Worm (Caenorhabditis elegans) whole organism, dauer: Measurements from ENCODE around the gene fbxc-28.
"Not testable (repeated sequence)": the region's sequence is repeated elsewhere in the genome, so short reads cannot be mapped to it uniquely, and the experiment has no call there.

Experiments
- unc-62 ChIP-seq: sonication (generic microtip); optimal IDR thresholded peaks from 2 replicates; lab custom pipeline; 2017; ENCODE audit warnings: missing biosample characterization, missing genetic modification reagents, missing genetic modification characterization

The fbxc-28 gene

DNA sequence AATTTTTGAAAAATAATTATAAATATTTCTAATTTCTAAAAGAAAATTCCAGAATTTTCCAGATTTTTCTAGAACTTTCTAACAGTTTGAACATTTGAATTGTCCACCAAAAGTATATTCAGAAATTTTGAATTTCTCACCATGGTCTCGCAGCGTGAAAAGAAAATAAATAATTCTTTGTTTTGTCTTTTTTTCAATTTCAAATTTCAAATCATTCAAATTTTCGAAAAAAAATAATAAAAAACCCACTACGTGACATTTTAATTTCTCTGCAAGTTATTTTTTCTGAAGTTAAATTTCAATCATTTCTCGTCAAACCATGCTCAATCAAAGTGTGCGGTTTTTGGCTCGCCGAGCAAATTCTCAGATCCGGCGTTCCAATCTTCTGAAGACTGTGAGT, 9.1 kb downstream of the fbxc-28 start, which contains the start of gene acs-15:
TSS of gene acs-15 (plus strand) at position 301 of the 400 bp plus-strand sequence.
- no peak for TF ChIP-seq unc-62 (GFP tag; lab: Kevin White, UChicago)

DNA sequence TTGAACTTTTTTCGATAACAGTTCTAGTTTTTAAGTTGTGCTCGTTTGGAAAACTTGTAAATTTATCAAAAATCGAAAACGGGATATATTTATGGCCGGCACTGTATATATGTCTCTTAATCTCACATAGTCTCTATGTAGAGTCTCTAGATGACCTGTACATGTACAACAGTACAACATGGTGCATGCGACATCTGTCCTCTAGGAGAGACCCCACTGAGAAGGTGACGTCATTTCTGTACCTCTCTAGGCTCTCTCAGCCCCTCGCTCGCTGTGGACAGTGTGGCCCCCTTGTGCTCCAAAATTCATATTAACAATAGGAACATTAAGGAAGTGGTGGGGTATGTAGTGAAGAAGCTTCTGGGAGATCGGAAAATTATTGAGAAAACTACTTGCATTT, 13.6 kb downstream of the fbxc-28 start:
- no peak for TF ChIP-seq unc-62 (GFP tag; lab: Kevin White, UChicago)

DNA sequence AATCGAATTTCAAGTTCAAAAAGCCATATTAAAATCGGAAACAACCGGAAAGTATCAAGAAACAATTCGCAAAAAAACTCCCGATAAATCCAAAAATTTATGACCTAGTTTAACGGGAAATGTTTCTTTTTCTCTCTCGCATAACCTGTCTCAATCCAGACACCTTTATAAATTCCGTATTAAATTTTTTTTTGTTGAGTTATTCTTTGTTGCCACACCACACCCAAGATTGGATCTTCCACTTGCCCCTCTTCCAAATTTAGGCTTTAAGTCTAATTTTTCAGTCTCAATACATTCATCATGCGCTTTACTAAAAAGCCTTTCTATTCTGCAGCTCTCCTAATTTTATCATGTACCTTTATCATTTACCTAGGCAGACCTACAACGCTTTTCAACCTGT, 14.9 kb downstream of the fbxc-28 start, which contains the start of gene R07C3.3:
TSS of gene R07C3.3 (plus strand) at position 301 of the 400 bp plus-strand sequence.
- no peak for TF ChIP-seq unc-62 (GFP tag; lab: Kevin White, UChicago)

DNA sequence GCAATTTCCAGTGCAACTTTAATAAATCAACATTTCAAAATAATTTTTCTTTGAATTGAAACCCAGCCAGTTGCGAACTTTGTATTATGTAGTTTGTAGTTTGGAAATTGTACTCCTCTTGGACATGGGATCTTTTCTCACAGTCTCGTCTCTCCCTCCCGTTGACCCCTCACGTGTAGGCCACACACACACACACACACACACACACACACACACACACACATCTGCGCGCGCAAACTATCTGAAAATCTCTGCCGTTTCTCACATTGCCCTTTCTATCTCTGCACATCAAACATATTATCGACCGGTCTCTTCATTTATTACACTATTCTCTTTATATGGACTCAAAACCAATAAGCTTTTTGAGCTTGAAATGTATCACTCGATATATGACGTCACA, 17.2 kb downstream of the fbxc-28 start, which contains the start of gene fbxc-36:
TSS of gene fbxc-36 (plus strand) at position 205 of the 400 bp plus-strand sequence.
- TF ChIP-seq unc-62 (GFP tag; lab: Kevin White, UChicago), result no peak

DNA sequence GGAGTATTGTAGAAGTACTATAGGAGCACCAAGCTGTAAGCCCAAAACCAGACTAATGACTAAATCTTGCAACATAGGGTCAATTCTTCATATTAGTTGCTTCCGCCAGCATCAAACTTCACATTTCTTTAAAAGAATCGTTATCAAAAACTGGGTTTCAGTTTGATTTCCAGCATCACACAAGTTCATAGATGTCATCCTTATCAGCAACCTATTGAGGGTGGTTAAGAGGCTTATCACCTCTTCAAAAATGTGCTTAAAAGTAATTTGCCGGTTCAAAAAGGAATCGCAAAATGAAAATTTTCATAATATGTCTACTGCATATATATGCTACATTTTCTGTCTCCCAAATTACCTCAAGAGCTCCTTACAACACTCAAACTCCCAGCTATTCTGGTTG, 20.2 kb downstream of the fbxc-28 start, which contains the start of gene clec-43:
TSS of gene clec-43 (plus strand) at position 294 of the 400 bp plus-strand sequence.
- TF ChIP-seq unc-62 (GFP tag; lab: Kevin White, UChicago), result no peak

DNA sequence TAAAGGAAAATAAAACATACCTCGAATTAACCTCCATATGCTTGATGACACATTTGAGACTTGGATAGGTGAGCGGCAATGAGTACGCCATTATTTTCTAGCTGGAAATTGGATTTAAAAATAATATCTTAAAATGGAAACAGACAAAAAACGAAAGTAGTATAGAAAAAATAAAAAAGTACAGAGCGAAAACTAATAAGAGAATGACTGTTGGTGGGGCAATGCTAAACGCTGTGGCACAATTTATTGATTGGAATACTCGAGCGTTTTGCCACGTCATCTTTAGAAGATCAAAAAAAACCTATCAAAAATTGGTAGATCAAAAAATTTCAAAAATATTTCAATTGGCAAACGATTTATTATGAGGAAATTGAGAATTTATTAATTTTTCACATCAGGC, 24.5 kb downstream of the fbxc-28 start, which contains the start of gene fbxc-32:
TSS of gene fbxc-32 (minus strand) at position 101 of the 400 bp plus-strand sequence.
- no peak for TF ChIP-seq unc-62 (GFP tag; lab: Kevin White, UChicago)

DNA sequence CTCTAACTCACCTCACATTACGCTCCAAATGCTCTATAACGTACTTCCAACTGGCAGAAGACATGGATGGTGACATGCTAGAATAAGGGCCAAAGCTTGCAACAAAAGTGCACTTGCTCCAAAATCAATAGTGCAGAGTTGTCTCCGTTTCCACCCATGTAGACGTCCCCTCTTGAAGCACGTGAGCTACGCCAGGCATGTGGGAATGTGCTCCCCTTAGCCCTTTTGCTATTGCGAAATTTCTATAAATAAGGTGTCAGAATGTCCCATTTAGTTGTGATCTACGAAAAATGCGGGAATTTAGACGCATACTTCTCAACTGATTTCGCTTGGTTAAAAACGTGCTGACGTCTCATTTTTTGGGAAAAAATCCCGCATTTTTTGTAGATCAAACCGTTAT, 26.8 kb downstream of the fbxc-28 start:
- TF ChIP-seq unc-62 (GFP tag; lab: Kevin White, UChicago), result no peak

DNA sequence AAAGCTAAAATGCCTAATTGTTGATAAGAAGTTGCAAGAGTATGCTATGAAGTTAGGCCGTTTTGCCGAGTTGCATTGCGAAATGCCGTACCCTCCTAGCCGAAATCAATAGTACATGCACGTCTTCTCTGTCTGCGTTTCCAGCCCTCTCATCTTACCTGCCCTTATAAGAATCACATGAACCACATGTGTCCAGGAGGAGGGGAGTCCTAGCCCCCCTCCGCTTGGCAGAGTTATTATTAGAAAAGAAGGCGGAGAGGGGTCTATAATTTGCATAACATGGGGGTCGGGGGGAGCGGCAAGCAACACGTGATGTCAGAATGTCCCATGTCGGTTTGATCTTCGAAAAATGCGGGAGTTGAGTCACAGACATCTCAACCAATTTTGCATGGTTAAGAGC, 29.4 kb downstream of the fbxc-28 start:
- TF ChIP-seq unc-62 (GFP tag; lab: Kevin White, UChicago), result no peak

DNA sequence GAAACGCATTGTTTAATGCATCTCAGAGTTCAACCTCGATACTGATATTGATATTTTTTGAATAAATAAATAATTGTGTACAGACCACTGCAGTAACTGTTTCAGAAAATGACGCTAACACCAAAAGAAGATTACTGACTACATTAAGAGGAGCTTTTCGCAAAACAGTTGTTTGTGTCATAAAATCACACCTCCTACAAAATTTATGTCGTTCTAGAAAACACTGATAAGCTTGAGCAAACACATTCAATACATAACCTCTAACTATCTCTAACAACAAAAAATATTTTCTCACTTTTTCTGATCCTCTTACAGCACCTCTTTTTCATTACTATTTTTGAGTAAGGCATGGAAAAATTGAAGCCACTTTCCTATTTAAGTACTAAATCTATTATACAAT, 31.0 kb downstream of the fbxc-28 start, which contains the start of gene fbxc-7:
TSS of gene fbxc-7 (plus strand) at position 301 of the 400 bp plus-strand sequence.
- TF ChIP-seq unc-62 (GFP tag; lab: Kevin White, UChicago), result not testable (repeated sequence)

DNA sequence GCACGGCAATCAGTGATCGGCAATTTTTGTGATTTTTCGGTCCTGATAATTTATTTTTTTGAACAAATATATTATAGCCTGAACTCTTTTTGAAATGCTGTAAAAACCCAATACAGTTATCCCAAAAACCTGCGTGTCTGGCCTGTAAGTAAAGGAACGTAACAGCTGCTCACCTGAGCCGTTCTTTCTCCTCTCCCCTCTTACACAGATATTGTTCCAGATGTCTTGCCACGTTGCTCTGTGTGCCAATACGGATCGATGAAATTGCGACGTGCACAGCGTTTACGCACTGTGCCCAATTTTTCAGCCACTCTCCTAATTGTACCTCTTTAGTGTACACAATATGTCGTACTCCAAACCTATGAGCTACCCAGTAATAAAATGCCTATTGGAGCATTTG, 35.0 kb downstream of the fbxc-28 start, which contains the start of gene sdz-4:
TSS of gene sdz-4 (plus strand) at position 301 of the 400 bp plus-strand sequence.
- no peak for TF ChIP-seq unc-62 (GFP tag; lab: Kevin White, UChicago)

DNA sequence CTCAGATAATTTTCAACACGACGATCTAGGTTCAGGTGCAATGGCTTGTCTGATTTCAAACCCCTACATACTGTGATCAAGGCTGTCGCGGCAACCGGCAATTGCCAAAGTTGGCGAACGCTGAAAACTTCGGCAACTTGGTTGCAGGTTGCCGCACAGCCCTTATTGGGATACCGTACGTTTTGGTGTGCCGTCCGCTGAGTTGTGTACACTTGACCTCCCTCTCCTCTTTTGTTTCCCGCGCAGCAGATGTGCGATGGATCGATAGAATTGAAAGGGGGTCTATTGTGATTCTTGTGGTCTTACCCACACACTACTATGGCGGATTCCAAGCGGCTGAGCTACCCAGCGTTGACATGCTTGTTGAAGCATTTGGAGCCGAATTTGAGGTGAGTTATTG, 36.6 kb downstream of the fbxc-28 start, which contains the start of the genes C32B5.18 and C32B5.7:
TSS of gene C32B5.18 (plus strand) at position 301 of the 400 bp plus-strand sequence.
TSS of gene C32B5.7 (plus strand) at position 311 of the 400 bp plus-strand sequence.
- no peak for TF ChIP-seq unc-62 (GFP tag; lab: Kevin White, UChicago)

DNA sequence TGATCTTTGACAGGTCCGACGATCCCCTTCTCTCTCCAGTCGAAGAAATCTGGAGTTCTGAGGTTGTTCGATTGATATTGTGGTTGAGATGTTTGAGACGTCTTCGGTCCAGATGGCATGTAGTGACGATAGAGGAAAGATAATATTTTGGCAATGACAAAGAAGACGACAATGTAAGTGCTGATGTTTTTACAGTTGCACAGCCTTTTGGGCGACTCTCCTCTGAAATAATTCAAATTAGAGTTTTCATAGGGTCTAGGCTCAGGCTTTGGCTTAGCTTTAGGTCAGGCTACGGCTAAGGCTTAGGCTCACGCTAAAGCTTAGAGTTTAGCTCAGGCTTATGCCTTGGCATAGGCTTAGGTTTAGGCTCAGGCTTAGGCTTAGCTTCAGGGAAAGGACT, 38.3 kb downstream of the fbxc-28 start, which contains the start of gene C32B5.13:
TSS of gene C32B5.13 (minus strand) at position 101 of the 400 bp plus-strand sequence.
- TF ChIP-seq unc-62 (GFP tag; lab: Kevin White, UChicago), result no peak

DNA sequence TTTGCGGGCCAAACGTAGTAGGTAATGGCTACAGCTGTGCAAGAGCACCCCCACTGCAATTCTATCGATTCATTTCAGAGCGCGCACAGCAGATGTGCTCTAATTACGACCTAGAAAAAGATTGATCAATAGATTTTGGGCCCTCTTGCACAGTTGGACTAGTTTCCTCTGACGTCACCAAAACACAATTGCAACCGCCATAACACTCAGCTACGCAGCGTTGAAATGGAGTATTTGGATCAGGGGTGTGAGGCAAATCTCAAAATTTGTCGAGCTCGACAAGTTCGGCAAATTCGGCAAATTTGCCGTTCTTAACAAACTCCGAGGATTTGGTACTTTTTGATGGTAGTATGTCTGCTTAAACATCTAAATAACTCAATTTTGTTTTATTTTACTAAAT, 43.3 kb downstream of the fbxc-28 start, which contains the start of gene fbxc-18:
TSS of gene fbxc-18 (minus strand) at position 101 of the 400 bp plus-strand sequence.
- not testable (repeated sequence) for TF ChIP-seq unc-62 (GFP tag; lab: Kevin White, UChicago)

DNA sequence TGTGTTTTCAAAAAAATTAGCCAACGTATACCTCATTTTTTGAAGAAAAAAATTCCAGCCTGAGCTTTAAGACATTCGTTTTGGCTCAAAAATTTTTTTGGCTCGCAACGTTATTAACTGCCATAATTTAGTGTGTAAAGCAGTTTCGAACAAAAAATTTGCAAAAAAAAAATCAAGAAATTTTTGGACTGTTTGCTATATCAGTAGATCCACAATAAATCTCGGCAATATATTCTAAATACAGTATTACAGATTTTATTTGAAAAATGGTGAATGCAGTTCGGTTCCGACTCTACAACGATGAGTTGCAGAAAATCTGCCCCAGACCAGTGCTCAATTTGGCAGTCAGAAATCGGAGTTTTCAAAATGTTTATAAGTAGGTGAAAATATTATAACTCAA, 44.5 kb downstream of the fbxc-28 start, which contains the start of gene C32B5.6:
TSS of gene C32B5.6 (plus strand) at position 301 of the 400 bp plus-strand sequence.
- TF ChIP-seq unc-62 (GFP tag; lab: Kevin White, UChicago), result not testable (repeated sequence)

DNA sequence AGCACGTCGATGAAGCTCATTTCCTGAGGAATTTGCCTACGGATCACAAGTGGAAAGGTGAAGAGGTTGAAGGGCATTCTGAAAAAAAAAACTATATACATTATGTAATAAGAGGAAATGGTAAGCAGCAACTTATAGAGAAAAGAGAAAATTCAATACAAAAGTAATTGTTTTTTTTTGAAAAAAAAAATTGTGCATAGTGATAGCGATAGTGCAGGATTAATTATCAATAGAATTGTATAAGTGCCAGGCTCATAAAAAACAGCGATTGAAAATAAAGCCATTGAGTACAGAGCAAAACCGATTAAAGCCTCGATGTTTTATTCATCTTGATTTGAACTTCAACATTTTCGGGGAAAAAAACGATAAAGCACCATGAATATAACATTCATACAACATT, 49.2 kb downstream of the fbxc-28 start, which contains the start of gene C32B5.15:
TSS of gene C32B5.15 (minus strand) at position 101 of the 400 bp plus-strand sequence.
- TF ChIP-seq unc-62 (GFP tag; lab: Kevin White, UChicago), result no peak

DNA sequence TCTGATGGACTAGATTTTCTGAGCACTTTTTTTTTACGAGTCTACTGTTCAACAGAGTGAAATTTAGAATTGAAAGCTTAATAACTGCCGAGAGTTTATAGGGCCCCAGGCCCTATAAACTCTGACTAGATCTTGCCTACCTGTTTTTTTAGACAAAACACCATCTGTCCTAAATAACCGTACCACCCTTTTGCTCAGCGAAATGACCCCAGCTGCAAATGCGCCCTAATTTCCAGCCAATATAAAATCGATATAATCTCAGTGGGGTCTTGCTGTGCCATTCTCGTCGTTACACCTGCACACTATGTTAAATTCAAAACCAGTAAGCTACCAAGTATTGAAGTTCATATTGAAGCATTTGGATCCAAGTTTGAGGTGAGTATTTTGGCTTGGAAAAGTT, 50.4 kb downstream of the fbxc-28 start, which contains the start of gene fbxc-14:
TSS of gene fbxc-14 (plus strand) at position 301 of the 400 bp plus-strand sequence.
- no peak for TF ChIP-seq unc-62 (GFP tag; lab: Kevin White, UChicago)
